Fruit fly (Drosophila melanogaster) whole organism, wandering third instar larva: Measurements from ENCODE around the gene CG34309.

Source experiments
- Abd-B ChIP-seq: fragments of >200 bp; optimal IDR thresholded peaks from 2 replicates; lab custom pipeline; 2017; ENCODE audit warnings: missing biosample characterization, missing genetic modification characterization
- CG32264 ChIP-seq: fragments of 200-800 bp; sonication (Bioruptor generic); optimal IDR thresholded peaks from 2 replicates; lab custom pipeline; 2016; ENCODE audit warnings: missing biosample characterization, missing genetic modification characterization
- CrebA ChIP-seq: fragments of 200-800 bp; sonication (Bioruptor generic); optimal IDR thresholded peaks from 2 replicates; lab custom pipeline; 2016; ENCODE audit warnings: missing biosample characterization, mild to moderate bottlenecking, missing genetic modification characterization, borderline replicate concordance
- Dfd ChIP-seq: fragments of >200 bp; optimal IDR thresholded peaks from 2 replicates; lab custom pipeline; 2017; ENCODE audit warnings: missing biosample characterization, missing genetic modification characterization
- GATAd ChIP-seq: sonication (Bioruptor generic); optimal IDR thresholded peaks from 2 replicates; lab custom pipeline; 2016; ENCODE audit warnings: missing biosample characterization, missing genetic modification characterization
- Hnf4 ChIP-seq: fragments of 200-800 bp; sonication (Bioruptor generic); optimal IDR thresholded peaks from 2 replicates; lab custom pipeline; 2016; ENCODE audit warnings: missing biosample characterization, mild to moderate bottlenecking, missing genetic modification characterization
- Hr78 ChIP-seq: fragments of >200 bp; optimal IDR thresholded peaks from 2 replicates; lab custom pipeline; 2017; ENCODE audit warnings: missing biosample characterization, missing genetic modification characterization
- Hr83 ChIP-seq: fragments of 200-300 bp; sonication (Bioruptor generic); optimal IDR thresholded peaks from 2 replicates; lab custom pipeline; 2016; ENCODE audit warnings: missing biosample characterization, mild to moderate bottlenecking, missing genetic modification characterization, moderate library complexity; ENCODE audit not compliant: poor library complexity, severe bottlenecking
- Jra ChIP-seq: sonication (Bioruptor generic); optimal IDR thresholded peaks from 2 replicates; lab custom pipeline; 2016; ENCODE audit warnings: missing biosample characterization, missing genetic modification characterization
- Mio ChIP-seq: sonication (Bioruptor generic); optimal IDR thresholded peaks from 2 replicates; lab custom pipeline; 2016; ENCODE audit warnings: missing biosample characterization, missing genetic modification characterization
- Myc ChIP-seq: fragments of >200 bp; optimal IDR thresholded peaks from 2 replicates; lab custom pipeline; 2017
- OdsH ChIP-seq: fragments of 200-800 bp; sonication (Bioruptor generic); optimal IDR thresholded peaks from 2 replicates; lab custom pipeline; 2016; ENCODE audit warnings: missing biosample characterization, mild to moderate bottlenecking, missing genetic modification characterization
- Rel ChIP-seq, 2 experiments: fragments of 200-800 bp; sonication (Bioruptor generic) in 1 of 2; optimal IDR thresholded peaks; 2 replicates in 1 of 2; 3 replicates in 1 of 2; lab custom pipeline; 2016 to 2019; ENCODE audit warnings: mild to moderate bottlenecking in 2 of 2, missing biosample characterization in 2 of 2, missing genetic modification characterization in 2 of 2, moderate library complexity in 1 of 2
- Vsx2 ChIP-seq: fragments of 200-300, 225-300 bp; sonication (Bioruptor generic); optimal IDR thresholded peaks from 2 replicates; lab custom pipeline; 2018; ENCODE audit warnings: missing biosample characterization, missing genetic modification characterization; ENCODE audit not compliant: partially characterized antibody
- br ChIP-seq: fragments of 200-800 bp; sonication (Bioruptor generic); optimal IDR thresholded peaks from 2 replicates; lab custom pipeline; 2016; ENCODE audit warnings: missing biosample characterization, missing genetic modification characterization
- brk ChIP-seq: fragments of 200-800 bp; sonication (Bioruptor generic); optimal IDR thresholded peaks from 2 replicates; lab custom pipeline; 2016; ENCODE audit warnings: missing biosample characterization, mild to moderate bottlenecking, missing genetic modification characterization
- dmrt93B ChIP-seq: fragments of 200-800 bp; sonication (Bioruptor generic); optimal IDR thresholded peaks from 2 replicates; lab custom pipeline; 2018; ENCODE audit warnings: missing biosample characterization, mild to moderate bottlenecking, missing genetic modification characterization
- foxo ChIP-seq, 2 experiments: fragments of 200-800 bp; sonication (Bioruptor generic); optimal IDR thresholded peaks; 2 replicates in 1 of 2; 3 replicates in 1 of 2; lab custom pipeline; 2016 to 2017; ENCODE audit warnings: missing biosample characterization in 2 of 2, missing genetic modification characterization in 2 of 2
- fru ChIP-seq: fragments of 200-800 bp; sonication (Bioruptor generic); optimal IDR thresholded peaks from 3 replicates; lab custom pipeline; 2016; ENCODE audit warnings: missing biosample characterization, mild to moderate bottlenecking, missing genetic modification characterization
- h ChIP-seq: fragments of 200-800 bp; sonication (Bioruptor generic); optimal IDR thresholded peaks from 3 replicates; lab custom pipeline; 2016; ENCODE audit warnings: missing biosample characterization, mild to moderate bottlenecking, missing genetic modification characterization
- jim ChIP-seq: fragments of 175-275, 200-325 bp; sonication (Bioruptor generic); optimal IDR thresholded peaks from 2 replicates; lab custom pipeline; 2016; ENCODE audit warnings: missing biosample characterization, mild to moderate bottlenecking, missing genetic modification characterization
- lola ChIP-seq: fragments of >200 bp; optimal IDR thresholded peaks from 2 replicates; lab custom pipeline; 2017; ENCODE audit warnings: missing biosample characterization, missing genetic modification characterization
- psq ChIP-seq: fragments of 200-800 bp; sonication (Bioruptor generic); optimal IDR thresholded peaks from 3 replicates; lab custom pipeline; 2017; ENCODE audit warnings: missing biosample characterization, mild to moderate bottlenecking, missing genetic modification characterization, moderate library complexity
- sage ChIP-seq: fragments of 200-800 bp; sonication (Bioruptor generic); optimal IDR thresholded peaks from 2 replicates; lab custom pipeline; 2016; ENCODE audit warnings: missing biosample characterization, mild to moderate bottlenecking, missing genetic modification characterization
- tai ChIP-seq: sonication (Bioruptor generic); optimal IDR thresholded peaks from 2 replicates; lab custom pipeline; 2016; ENCODE audit warnings: missing biosample characterization, missing genetic modification characterization
- usp ChIP-seq: fragments of >200 bp; optimal IDR thresholded peaks from 2 replicates; lab custom pipeline; 2017; ENCODE audit warnings: missing biosample characterization, missing genetic modification characterization
- woc ChIP-seq: sonication (Bioruptor generic); optimal IDR thresholded peaks from 2 replicates; lab custom pipeline; 2016; ENCODE audit warnings: missing biosample characterization, mild to moderate bottlenecking, missing genetic modification characterization

Gene CG34309

DNA sequence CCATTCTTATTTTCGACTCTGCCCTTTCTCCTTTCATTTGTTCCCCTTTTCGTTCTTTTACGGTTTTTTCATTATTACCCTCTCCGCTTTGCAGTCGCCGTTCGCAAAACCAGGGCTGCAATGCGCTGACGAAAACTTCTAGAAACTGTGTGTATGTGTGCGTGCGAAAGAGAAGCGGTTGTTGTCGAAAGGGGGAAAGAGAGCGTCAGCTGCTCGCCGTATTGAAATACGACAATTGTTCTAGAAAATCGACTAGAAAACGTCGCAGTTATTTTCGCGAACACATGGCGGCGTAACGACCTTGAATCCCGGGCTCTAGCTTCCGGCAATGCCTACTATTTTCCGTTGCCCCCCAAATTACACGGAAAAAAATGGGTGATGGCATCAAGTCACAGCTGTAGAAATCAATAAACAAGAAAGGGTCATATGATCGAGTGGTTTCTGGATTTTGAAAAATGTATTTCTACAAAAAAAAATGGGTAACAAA, 10.3 kb downstream of the CG34309 start:
- TF ChIP-seq Rel (GFP tag; optimal IDR thresholded peaks at IDR 0.05; lab: Kevin White, UChicago) (no peak), Rel (tag; optimal IDR thresholded peaks at IDR 0.05; lab: Kevin White, UChicago) (no peak), psq (GFP tag; lab: Kevin White, UChicago) (peak; percentile 99), lola (GFP tag; lab: Kevin White, UChicago) (peak; percentile 56)

dm6 chr3R:13385105-13385504, 12.7 kb downstream of the CG34309 start:
- TF ChIP-seq foxo (GFP tag; optimal IDR thresholded peaks at IDR 0.05; lab: Kevin White, UChicago) (no peak), Vsx2 (no peak)

- TF ChIP-seq h (GFP tag; lab: Kevin White, UChicago) (no peak), Myc (lab: Kevin White, UChicago) (peak; percentile 14)
- TF ChIP-seq, all 38 proteins: peak for 1
These were observed 15.9 kb downstream of the CG34309 start, which contains the start of gene CG9799 for dm6 chr3R:13388160-13388870. TSS of gene CG9799 (minus strand) at chr3R:13388709.

- no peak for TF ChIP-seq usp (GFP tag; lab: Kevin White, UChicago)
- no peak for TF ChIP-seq dmrt93B (GFP tag; lab: Kevin White, UChicago)
- peak; percentile 18 for TF ChIP-seq fru (GFP tag; lab: Kevin White, UChicago)
These were observed 18.1 kb downstream of the CG34309 start for dm6 chr3R:13390490-13390889.

- TF ChIP-seq lola (GFP tag; lab: Kevin White, UChicago) (no peak), CrebA (GFP tag; lab: Kevin White, UChicago) (no peak), Rel (GFP tag; optimal IDR thresholded peaks at IDR 0.05; lab: Kevin White, UChicago) (no peak), Rel (tag; optimal IDR thresholded peaks at IDR 0.05; lab: Kevin White, UChicago) (no peak), brk (GFP tag; lab: Kevin White, UChicago) (no peak)
These were observed 20.6 kb downstream of the CG34309 start for dm6 chr3R:13393009-13393408.

DNA sequence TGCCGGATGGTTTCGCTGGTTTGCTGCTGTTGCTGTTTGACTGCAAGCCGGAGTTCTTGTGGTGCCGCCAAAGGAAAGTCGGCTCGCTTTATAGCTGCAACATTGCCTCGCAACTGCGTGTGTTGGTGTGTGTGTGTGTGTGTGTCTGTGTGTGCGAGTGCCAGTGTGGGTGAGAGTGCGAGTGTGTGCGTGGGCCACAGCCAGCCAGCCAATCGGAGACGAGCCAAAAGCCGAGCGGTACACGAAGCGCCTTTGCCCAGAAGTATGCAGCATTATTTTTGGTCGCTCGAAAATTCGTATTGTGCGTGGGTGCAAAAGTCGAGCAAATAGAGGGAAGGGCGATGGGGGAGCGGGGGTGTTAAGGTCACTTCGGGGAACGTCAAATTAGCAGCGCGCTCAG, 22.7 kb downstream of the CG34309 start, which contains the start of gene CCHa2:
Gene CCHa2 (minus strand): TSS at position 65 of the 400 bp plus-strand sequence.
- TF ChIP-seq tai (GFP tag; lab: Kevin White, UChicago) (no peak), Dfd (peak; percentile 54), sage (GFP tag; lab: Kevin White, UChicago) (no peak)

DNA sequence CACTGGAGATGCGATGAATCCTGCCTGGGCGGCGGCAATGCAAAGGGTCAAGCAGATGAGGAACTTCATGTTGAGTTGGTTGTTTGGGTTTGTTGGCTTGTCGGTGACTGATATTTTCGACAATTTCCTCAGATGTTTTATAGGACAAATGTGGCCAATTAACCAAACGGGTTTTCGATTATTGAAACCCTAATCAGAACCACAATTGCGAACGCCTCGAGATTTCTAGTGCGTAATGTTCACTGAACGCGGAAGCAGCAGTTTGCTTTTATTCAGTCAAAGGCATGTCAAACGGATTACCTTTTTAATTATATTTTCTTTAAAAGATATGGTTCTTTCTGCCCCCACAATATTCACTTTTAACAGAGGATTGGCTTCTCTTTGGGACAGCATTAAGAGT, 24.6 kb downstream of the CG34309 start, which contains the start of gene CG14374:
Gene CG14374 (minus strand): TSS at position 101 of the 400 bp plus-strand sequence.
- TF ChIP-seq jim (GFP tag; lab: Kevin White, UChicago) (no peak), Hr78 (no peak), Mio (GFP tag; lab: Kevin White, UChicago) (no peak), Jra (GFP tag; lab: Kevin White, UChicago) (no peak), Hnf4 (GFP tag; lab: Kevin White, UChicago) (no peak), Hr83 (GFP tag; lab: Kevin White, UChicago) (no peak), foxo (GFP tag; optimal IDR thresholded peaks at IDR 0.05; lab: Kevin White, UChicago) (no peak), GATAd (GFP tag; lab: Kevin White, UChicago) (no peak), CG32264 (GFP tag; lab: Kevin White, UChicago) (no peak), brk (GFP tag; lab: Kevin White, UChicago) (no peak), h (GFP tag; lab: Kevin White, UChicago) (no peak), br (GFP tag; lab: Kevin White, UChicago) (no peak), Abd-B (GFP tag; lab: Kevin White, UChicago) (no peak), woc (no peak), OdsH (no peak)
